Fruit fly (Drosophila melanogaster) whole organism, embryonic: ENCODE results near the gene CG16717.

Source experiments
- CG10431 ChIP-seq: fragments of 200-800 bp; sonication (Bioruptor generic); optimal IDR thresholded peaks from 3 replicates; lab custom pipeline; 2018; ENCODE audit warnings: missing biosample characterization, mild to moderate bottlenecking, missing genetic modification characterization
- CG10565 ChIP-seq: fragments of 200-800 bp; sonication (Bioruptor generic); optimal IDR thresholded peaks from 3 replicates; lab custom pipeline; 2016; ENCODE audit warnings: missing biosample characterization, mild to moderate bottlenecking, missing genetic modification characterization
- CG13287 ChIP-seq: fragments of 200-800 bp; sonication (Bioruptor generic); IDR thresholded peaks from 2 replicates; pipeline ENCODE4 v1.3.6; 2022; ENCODE audit warnings: missing biosample characterization, missing genetic modification characterization; ENCODE audit not compliant: partially characterized antibody
- CG13424 ChIP-seq: fragments of 200-800 bp; sonication (Bioruptor generic); optimal IDR thresholded peaks from 2 replicates; lab custom pipeline; 2019; ENCODE audit warnings: missing biosample characterization, mild to moderate bottlenecking, missing genetic modification characterization, moderate library complexity
- CG14860 ChIP-seq: fragments of 200-800 bp; sonication (Bioruptor generic); IDR thresholded peaks from 3 replicates; pipeline ENCODE4 v1.3.6; 2022; ENCODE audit warnings: missing biosample characterization, missing genetic modification characterization; ENCODE audit not compliant: partially characterized antibody
- CG1529 ChIP-seq: fragments of 200-800 bp; sonication (Bioruptor generic); optimal IDR thresholded peaks from 3 replicates; lab custom pipeline; 2018; ENCODE audit warnings: missing biosample characterization, missing genetic modification characterization
- CG15601 ChIP-seq: fragments of 200-800 bp; sonication (Bioruptor generic); optimal IDR thresholded peaks from 3 replicates; lab custom pipeline; 2019; ENCODE audit warnings: missing biosample characterization, mild to moderate bottlenecking, missing genetic modification characterization, moderate library complexity
- CG2116 ChIP-seq: fragments of 200-800 bp; sonication (Bioruptor generic); optimal IDR thresholded peaks from 3 replicates; lab custom pipeline; 2018; ENCODE audit warnings: missing biosample characterization, mild to moderate bottlenecking, missing genetic modification characterization
- CG2129 ChIP-seq: fragments of 200-800 bp; sonication (Bioruptor generic); IDR thresholded peaks from 2 replicates; pipeline ENCODE4 v1.3.6; 2022; ENCODE audit warnings: missing biosample characterization, missing genetic modification characterization; ENCODE audit not compliant: partially characterized antibody
- CG2199 ChIP-seq: fragments of 200-800 bp; sonication (Bioruptor generic); IDR thresholded peaks from 3 replicates; pipeline ENCODE4 v1.3.6; 2022; ENCODE audit warnings: missing biosample characterization, missing genetic modification characterization
- CG2678 ChIP-seq: fragments of 200-800 bp; sonication (Bioruptor generic); optimal IDR thresholded peaks from 3 replicates; lab custom pipeline; 2019; ENCODE audit warnings: missing biosample characterization, mild to moderate bottlenecking, missing genetic modification characterization, moderate library complexity
- CG31388 ChIP-seq: fragments of 200-800 bp; sonication (Bioruptor generic); optimal IDR thresholded peaks from 2 replicates; lab custom pipeline; 2016; ENCODE audit warnings: missing biosample characterization, missing genetic modification characterization
- CG3163 ChIP-seq: fragments of 200-800 bp; sonication (Bioruptor generic); optimal IDR thresholded peaks from 3 replicates; lab custom pipeline; 2016; ENCODE audit warnings: missing biosample characterization, missing genetic modification characterization
- CG3847 ChIP-seq: fragments of 200-800 bp; sonication (Bioruptor generic); IDR thresholded peaks from 2 replicates; pipeline ENCODE4 v1.3.6; 2022; ENCODE audit warnings: missing biosample characterization, missing genetic modification characterization
- CG4360 ChIP-seq: fragments of 200-800 bp; sonication (Bioruptor generic); IDR thresholded peaks from 2 replicates; pipeline ENCODE4 v1.3.6; 2022; ENCODE audit warnings: missing biosample characterization, missing genetic modification characterization
- CG7987 ChIP-seq: fragments of 200-800 bp; sonication (Bioruptor generic); optimal IDR thresholded peaks from 2 replicates; lab custom pipeline; 2018; ENCODE audit warnings: missing biosample characterization, mild to moderate bottlenecking, missing genetic modification characterization, moderate library complexity
- CG9932 ChIP-seq: fragments of 200-800 bp; sonication (Bioruptor generic); IDR thresholded peaks from 2 replicates; pipeline ENCODE4 v1.3.6; 2022; ENCODE audit warnings: missing biosample characterization, missing genetic modification characterization
- CTCF ChIP-seq: fragments of 200-800 bp; sonication (Bioruptor generic); optimal IDR thresholded peaks from 2 replicates; lab custom pipeline; 2017; ENCODE audit warnings: missing biosample characterization, mild to moderate bottlenecking, missing genetic modification characterization, moderate library complexity
- Dip3 ChIP-seq: fragments of 200-800 bp; sonication (Bioruptor generic); optimal IDR thresholded peaks from 3 replicates; lab custom pipeline; 2016; ENCODE audit warnings: missing biosample characterization, missing genetic modification characterization
- Dll ChIP-seq: fragments of 200-800 bp; sonication (Bioruptor generic); IDR thresholded peaks from 4 replicates; pipeline ENCODE4 v1.3.6; 2022; ENCODE audit warnings: missing biosample characterization, missing genetic modification characterization; ENCODE audit not compliant: partially characterized antibody
- Doc3 ChIP-seq: fragments of 200-800 bp; sonication (Bioruptor generic); IDR thresholded peaks from 3 replicates; pipeline ENCODE4 v1.3.6; 2022; ENCODE audit warnings: missing biosample characterization, missing genetic modification characterization; ENCODE audit not compliant: partially characterized antibody
- Dp ChIP-seq: fragments of 200-800 bp; sonication (Bioruptor generic); optimal IDR thresholded peaks from 2 replicates; lab custom pipeline; 2018; ENCODE audit warnings: missing biosample characterization, mild to moderate bottlenecking, missing genetic modification characterization, moderate library complexity
- Drgx ChIP-seq: fragments of 200-800 bp; sonication (Bioruptor generic); IDR thresholded peaks from 2 replicates; pipeline ENCODE4 v1.3.6; 2022; ENCODE audit warnings: missing biosample characterization, missing genetic modification characterization
- ERR ChIP-seq: fragments of 200-800 bp; sonication (Bioruptor generic); optimal IDR thresholded peaks from 2 replicates; lab custom pipeline; 2016; ENCODE audit warnings: missing biosample characterization, missing genetic modification characterization
- Elba2 ChIP-seq: fragments of 200-800 bp; sonication (Bioruptor generic); optimal IDR thresholded peaks from 3 replicates; lab custom pipeline; 2016; ENCODE audit warnings: missing biosample characterization, missing genetic modification characterization
- Hr3 ChIP-seq: fragments of 200-800 bp; sonication (Bioruptor generic); optimal IDR thresholded peaks from 3 replicates; lab custom pipeline; 2016; ENCODE audit warnings: missing biosample characterization, missing genetic modification characterization
- Hr78 ChIP-seq, 2 experiments: fragments of 200-800 bp in 1 of 2; fragments of >200 bp in 1 of 2; sonication (Bioruptor generic) in 1 of 2; optimal IDR thresholded peaks; 2 replicates each; lab custom pipeline; 2017 to 2019; ENCODE audit warnings: missing biosample characterization in 2 of 2, missing genetic modification characterization in 2 of 2, mild to moderate bottlenecking in 1 of 2, moderate library complexity in 1 of 2
- Lpt ChIP-seq: fragments of >200 bp; optimal IDR thresholded peaks from 2 replicates; lab custom pipeline; 2018; ENCODE audit warnings: missing biosample characterization, missing genetic modification characterization
- Med ChIP-seq: fragments of 200-800 bp; sonication (Bioruptor generic); peaks from one replicate; lab custom pipeline; 2016; ENCODE audit warnings: missing biosample characterization, missing genetic modification characterization, mild to moderate bottlenecking, inconsistent platforms, moderate library complexity
- Sin3A ChIP-seq: fragments of >200 bp; optimal IDR thresholded peaks from 2 replicates; lab custom pipeline; 2018
- Trl ChIP-seq, 3 experiments: fragments of >200 bp in 2 of 3; fragments of 200-800 bp in 1 of 3; sonication (Bioruptor generic) in 1 of 3; optimal IDR thresholded peaks; 2 replicates in 1 of 3; 3 replicates in 2 of 3; lab custom pipeline; 2016 to 2017; ENCODE audit warnings: missing biosample characterization in 1 of 3, missing genetic modification characterization in 1 of 3
- Vsx1 ChIP-seq: fragments of 200-800 bp; sonication (Bioruptor generic); optimal IDR thresholded peaks from 2 replicates; lab custom pipeline; 2017; ENCODE audit warnings: missing biosample characterization, mild to moderate bottlenecking, missing genetic modification characterization, missing genetic modification reagents
- abd-A ChIP-seq: fragments of 200-800 bp; sonication (Bioruptor generic); optimal IDR thresholded peaks from 3 replicates; lab custom pipeline; 2019; ENCODE audit warnings: missing biosample characterization, mild to moderate bottlenecking, missing genetic modification characterization, moderate library complexity
- amos ChIP-seq: fragments of 200-800 bp; sonication (Bioruptor generic); IDR thresholded peaks from 2 replicates; pipeline ENCODE4 v1.3.6; 2022; ENCODE audit warnings: missing biosample characterization, missing genetic modification characterization; ENCODE audit not compliant: partially characterized antibody
- bbx ChIP-seq: fragments of 200-800 bp; sonication (Bioruptor generic); IDR thresholded peaks from 2 replicates; pipeline ENCODE4 v1.3.6; 2022; ENCODE audit warnings: missing biosample characterization, missing genetic modification characterization; ENCODE audit not compliant: partially characterized antibody
- ci ChIP-seq: fragments of 200-800 bp; sonication (Bioruptor generic); IDR thresholded peaks from 3 replicates; pipeline ENCODE4 v1.3.6; 2022; ENCODE audit warnings: missing biosample characterization, missing genetic modification characterization
- croc ChIP-seq: fragments of 200-800 bp; sonication (Bioruptor generic); conservative IDR thresholded peaks from 3 replicates; pipeline ENCODE4 v1.3.6; 2022; ENCODE audit warnings: missing biosample characterization, missing genetic modification characterization
- dmrt11E ChIP-seq: fragments of 200-800 bp; sonication (Bioruptor generic); optimal IDR thresholded peaks from 3 replicates; lab custom pipeline; 2018; ENCODE audit warnings: missing biosample characterization, mild to moderate bottlenecking, missing genetic modification characterization, moderate library complexity
- dmrt99B ChIP-seq: fragments of 200-800 bp; sonication (Bioruptor generic); optimal IDR thresholded peaks from 2 replicates; lab custom pipeline; 2018; ENCODE audit warnings: missing biosample characterization, mild to moderate bottlenecking, missing genetic modification characterization, moderate library complexity
- gsb ChIP-seq: fragments of 200-800 bp; sonication (Bioruptor generic); IDR thresholded peaks from 2 replicates; pipeline ENCODE4 v1.3.6; 2022; ENCODE audit warnings: missing biosample characterization, missing genetic modification characterization
- gt ChIP-seq: fragments of 200-800 bp; sonication (Bioruptor generic); IDR thresholded peaks from 2 replicates; pipeline ENCODE4 v1.3.6; 2022; ENCODE audit warnings: missing biosample characterization, missing genetic modification characterization
- mam ChIP-seq: fragments of 200-800 bp; sonication (Bioruptor generic); optimal IDR thresholded peaks from 3 replicates; lab custom pipeline; 2016; ENCODE audit warnings: missing biosample characterization, missing genetic modification characterization
- mld ChIP-seq: fragments of 200-800 bp; sonication (Bioruptor generic); IDR thresholded peaks from 3 replicates; pipeline ENCODE4 v1.3.6; 2022; ENCODE audit warnings: missing biosample characterization, missing genetic modification characterization; ENCODE audit not compliant: partially characterized antibody
- nerfin-2 ChIP-seq: fragments of 200-800 bp; sonication (Bioruptor generic); IDR thresholded peaks from 2 replicates; pipeline ENCODE4 v1.3.6; 2022; ENCODE audit warnings: missing biosample characterization, missing genetic modification characterization; ENCODE audit not compliant: partially characterized antibody
- phol ChIP-seq: fragments of 200-800 bp; sonication (Bioruptor generic); optimal IDR thresholded peaks from 3 replicates; lab custom pipeline; 2018; ENCODE audit warnings: missing biosample characterization, mild to moderate bottlenecking, missing genetic modification characterization, moderate library complexity
- slbo ChIP-seq: fragments of 200-800 bp; sonication (Bioruptor generic); IDR thresholded peaks from 2 replicates; pipeline ENCODE4 v1.3.6; 2022; ENCODE audit warnings: missing biosample characterization, missing genetic modification characterization
- so ChIP-seq: fragments of 200-800 bp; sonication (Bioruptor generic); IDR thresholded peaks from 3 replicates; pipeline ENCODE4 v1.3.6; 2022; ENCODE audit warnings: missing biosample characterization, missing genetic modification characterization
- stc ChIP-seq: fragments of 200-800 bp; sonication (Bioruptor generic); IDR thresholded peaks from 2 replicates; pipeline ENCODE4 v1.3.6; 2022; ENCODE audit warnings: missing biosample characterization, missing genetic modification characterization
- ttk ChIP-seq: fragments of 200-800 bp; sonication (Bioruptor generic); IDR thresholded peaks from 2 replicates; pipeline ENCODE4 v2.1.2; 2022; ENCODE audit warnings: missing biosample characterization, missing genetic modification characterization
- zfh2 ChIP-seq: fragments of 200-800 bp; sonication (Bioruptor generic); optimal IDR thresholded peaks from 2 replicates; lab custom pipeline; 2016; ENCODE audit warnings: missing biosample characterization, missing genetic modification characterization

CG16717 gene

DNA sequence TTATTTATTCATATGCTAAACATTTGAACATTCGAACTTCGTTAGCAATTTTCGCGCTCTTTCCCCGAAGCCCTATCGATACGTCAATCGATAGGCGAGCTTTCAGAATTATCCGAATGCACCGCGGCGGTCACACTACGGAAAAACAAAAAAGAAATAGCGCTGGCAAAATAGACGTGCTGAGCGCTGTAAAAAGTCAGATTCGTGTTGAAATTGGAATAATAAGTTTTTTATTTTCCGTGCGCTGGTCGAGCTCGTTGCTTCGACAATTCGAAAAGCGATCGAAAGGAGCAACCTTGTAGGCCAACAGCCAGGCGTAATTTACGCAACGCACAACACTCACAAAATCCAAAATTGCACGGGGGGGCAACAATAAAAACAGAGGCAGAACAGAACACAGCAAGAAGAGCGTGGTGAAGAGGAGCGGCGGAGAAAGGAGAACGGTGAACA is 19.2 kb downstream of the CG16717 start, which contains the start of gene Ubc4 (continued):
- TF ChIP-seq nerfin-2 (peak; percentile 56), CG3163 (GFP tag; lab: Kevin White, UChicago) (no peak), gt (GFP tag; lab: Robert Waterston, UW) (no peak), dmrt99B (tag; lab: Kevin White, UChicago) (no peak), so (no peak), CG2116 (GFP tag; lab: Kevin White, UChicago) (peak; percentile 78), stc (GFP tag; lab: Robert Waterston, UW) (0 out of 2 replicates have a peak, but pooled peaks have one; percentile 11), Drgx (GFP tag; lab: Robert Waterston, UW) (no peak), CG4360 (no peak), mld (GFP tag; lab: Robert Waterston, UW) (peak; percentile 71; the same call in 2 of the 3 replicates), Dp (GFP tag; lab: Kevin White, UChicago) (peak; percentile 97), CG14860 (GFP tag; lab: Robert Waterston, UW) (peak; percentile 70), Sin3A (peak; percentile 18), ttk (GFP tag; lab: Robert Waterston, UW) (no peak), CG2129 (GFP tag; lab: Robert Waterston, UW) (0 out of 2 replicates have a peak, but pooled peaks have one; percentile 22), ci (GFP tag; lab: Robert Waterston, UW) (peak; percentile 21; the same call in 1 of the 3 replicates), Dll (GFP tag; lab: Robert Waterston, UW) (peak; percentile 87), CG3847 (GFP tag; lab: Robert Waterston, UW) (peak; percentile 37), dmrt11E (tag; lab: Kevin White, UChicago) (no peak), amos (GFP tag; lab: Robert Waterston, UW) (peak; percentile 91; the same call in 1 of the 2 replicates), CG7987 (GFP tag; lab: Kevin White, UChicago) (peak; percentile 3), Elba2 (GFP tag; lab: Kevin White, UChicago) (no peak), CG2199 (GFP tag; lab: Robert Waterston, UW) (no peak), Med (GFP tag; lab: Kevin White, UChicago) (peak; percentile 88), bbx (GFP tag; lab: Robert Waterston, UW) (peak; percentile 89), zfh2 (peak; percentile 20), abd-A (tag; lab: Kevin White, UChicago) (no peak), CTCF (GFP tag; lab: Kevin White, UChicago) (peak; percentile 75), Dip3 (peak; percentile 4), CG13287 (peak; percentile 91), CG10565 (no peak), CG1529 (no peak), Hr3 (GFP tag; lab: Kevin White, UChicago) (no peak), mam (GFP tag; lab: Kevin White, UChicago) (peak; percentile 26), CG9932 (GFP tag; lab: Robert Waterston, UW) (peak; percentile 48; the same call in 1 of the 2 replicates), croc (no peak), CG13424 (tag; lab: Kevin White, UChicago) (peak; percentile 18), ERR (GFP tag; lab: Kevin White, UChicago) (peak; percentile 8), slbo (peak; percentile 54; the same call in 1 of the 2 replicates), Trl (optimal IDR thresholded peaks at IDR 0.05; lab: Kevin White, UChicago) (peak in 1 of 2 experiments; percentile 30), Trl (GFP tag; optimal IDR thresholded peaks at IDR 0.05; lab: Kevin White, UChicago) (no peak), gsb (GFP tag; lab: Robert Waterston, UW) (no peak), CG31388 (GFP tag; lab: Kevin White, UChicago) (no peak), Doc3 (peak; percentile 73), Lpt (no peak), Vsx1 (no peak), Hr78 (GFP tag; optimal IDR thresholded peaks at IDR 0.05; lab: Kevin White, UChicago) (no peak), CG10431 (GFP tag; lab: Kevin White, UChicago) (no peak), phol (tag; lab: Kevin White, UChicago) (no peak), CG15601 (tag; lab: Kevin White, UChicago) (no peak), CG2678 (no peak)
